Fruit fly (Drosophila melanogaster): Measurements from ENCODE around the gene wol.

- TF ChIP-seq CG8478 (optimal IDR thresholded peaks at IDR 0.05) (no peak), CTCF (optimal IDR thresholded peaks at IDR 0.05) (no peak)
These were observed 6.4 kb downstream of the wol start for dm6 chr2L:8296395-8296794.

All from S2 (cell line).